Worm (Caenorhabditis elegans): ENCODE measurements around the gene usp-4.

DNA sequence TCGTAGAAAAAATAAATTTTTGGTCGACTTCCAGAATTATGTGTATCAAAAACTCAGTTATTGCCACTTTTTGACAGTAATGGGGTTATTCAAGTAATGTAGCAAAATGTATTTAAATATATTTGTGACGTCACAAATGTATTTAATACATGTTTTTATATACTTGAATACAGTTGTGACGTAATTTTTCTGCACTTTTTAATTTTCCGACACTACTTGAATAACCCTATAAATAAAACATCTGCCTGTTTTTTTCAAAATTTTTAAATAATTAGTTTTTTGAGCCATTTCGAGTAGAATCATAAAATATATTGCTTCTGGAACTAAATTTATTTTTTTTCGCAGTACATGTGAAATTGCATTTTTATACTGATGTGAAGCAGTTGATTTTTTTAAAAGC, 46.2 kb downstream of the usp-4 start:
- TF ChIP-seq drap-1 (GFP tag; optimal IDR thresholded peaks at IDR 0.05) (no peak), sem-2 (GFP tag; optimal IDR thresholded peaks at IDR 0.05) (no peak), mep-1 (tag; optimal IDR thresholded peaks at IDR 0.05) (no peak), unc-62 (GFP tag; optimal IDR thresholded peaks at IDR 0.05) (no peak), snpc-4 (tag; optimal IDR thresholded peaks at IDR 0.05) (no peak), nhr-12 (tag; optimal IDR thresholded peaks at IDR 0.05) (no peak), elt-3 (tag; optimal IDR thresholded peaks at IDR 0.05) (no peak), blmp-1 (tag; optimal IDR thresholded peaks at IDR 0.05) (no peak), unc-39 (tag; optimal IDR thresholded peaks at IDR 0.05) (no peak), elt-1 (tag; optimal IDR thresholded peaks at IDR 0.05; ENCODE audit: borderline replicate concordance, insufficient read depth) (no peak)
